Worm (Caenorhabditis elegans) whole organism, midembryonic: ENCODE data around the gene cdr-1.

Experiments
- cog-1 ChIP-seq: sonication (generic microtip); optimal IDR thresholded peaks from 2 replicates; lab custom pipeline; 2016; ENCODE audit warnings: missing genetic modification characterization, missing compliant biosample characterization
- flt-1 ChIP-seq: fragments of 200-800 bp; sonication (Bioruptor generic); IDR thresholded peaks from 2 replicates; pipeline ENCODE4 v1.3.6; 2022; ENCODE audit warnings: missing genetic modification characterization, missing compliant biosample characterization
- tab-1 ChIP-seq: fragments of 200-800 bp; sonication (Bioruptor generic); IDR thresholded peaks from 2 replicates; pipeline ENCODE4 v1.3.6; 2022; ENCODE audit warnings: missing genetic modification characterization, missing compliant biosample characterization
- ztf-23 ChIP-seq: fragments of 200-800 bp; sonication (Bioruptor generic); IDR thresholded peaks from 2 replicates; pipeline ENCODE4 v1.3.6; 2022; ENCODE audit warnings: missing genetic modification reagents, missing genetic modification characterization, missing compliant biosample characterization
- ztf-29 ChIP-seq: fragments of 200-800 bp; sonication (Bioruptor generic); IDR thresholded peaks from 2 replicates; pipeline ENCODE4 v1.3.6; 2022; ENCODE audit warnings: missing genetic modification reagents, missing genetic modification characterization, missing compliant biosample characterization

DNA sequence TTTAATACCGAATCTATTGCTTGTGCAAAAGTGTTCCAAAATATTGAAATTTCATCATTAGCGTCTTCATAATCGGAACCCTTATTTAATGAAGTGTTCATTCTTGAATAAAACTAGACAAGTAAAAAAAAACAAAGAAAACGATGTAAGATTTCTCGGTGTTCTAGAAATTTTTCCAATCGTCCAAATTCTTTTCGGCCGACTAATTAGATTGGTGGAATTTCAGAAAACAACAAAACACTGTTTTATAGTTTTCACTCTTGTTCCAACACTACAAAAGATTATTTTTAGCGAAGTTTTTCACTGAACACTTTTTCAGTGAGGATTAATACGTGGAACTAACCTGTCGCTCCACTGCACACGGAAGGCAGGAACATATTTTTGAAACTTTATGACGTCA lies 31.7 kb downstream of the cdr-1 start, which contains the start of gene srw-56:
- no peak for TF ChIP-seq flt-1 (GFP tag; lab: Robert Waterston, UW)
- no peak for TF ChIP-seq tab-1 (GFP tag; lab: Robert Waterston, UW)
- TF ChIP-seq ztf-29 (GFP tag; lab: Robert Waterston, UW), result no peak
- TF ChIP-seq ztf-23, result no peak
- no peak for TF ChIP-seq cog-1 (tag; lab: Kevin White, UChicago)
